Worm (Caenorhabditis elegans) whole organism, L4/young adult: ENCODE data around the gene sri-30.

Experiments
- W03F9.2 ChIP-seq: fragments of 150-350 bp; optimal IDR thresholded peaks from 2 replicates; lab custom pipeline; 2014; ENCODE audit warnings: missing biosample characterization, missing genetic modification characterization
- dao-5 ChIP-seq: sonication (generic microtip); optimal IDR thresholded peaks from 2 replicates; lab custom pipeline; 2016; ENCODE audit warnings: missing genotype, missing genetic modification characterization, moderate library complexity, missing compliant biosample characterization
- him-1 ChIP-seq: sonication (generic microtip); optimal IDR thresholded peaks from 2 replicates; lab custom pipeline; 2016; ENCODE audit warnings: missing genotype, missing genetic modification reagents, missing genetic modification characterization, missing compliant biosample characterization

DNA sequence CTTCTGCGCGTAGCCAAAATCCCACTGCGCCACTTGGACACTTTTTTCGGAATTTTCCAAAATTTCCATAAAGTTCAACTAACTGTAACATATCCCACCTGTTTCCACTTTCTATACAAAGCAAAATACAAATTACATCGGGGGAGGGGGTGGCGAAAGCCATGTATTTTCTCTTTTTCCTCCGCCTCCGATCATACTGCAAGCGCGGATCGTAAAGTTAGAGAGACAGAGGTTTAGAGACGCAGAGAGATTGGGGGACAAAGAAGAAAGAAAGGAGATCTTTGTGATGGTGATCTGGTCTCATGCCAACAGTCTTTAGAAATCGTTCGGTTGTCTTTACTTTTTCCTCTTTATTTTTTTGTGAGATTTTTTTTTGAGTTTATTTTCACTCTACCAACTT, 17.7 kb upstream of the sri-30 start:
- TF ChIP-seq W03F9.2 (no peak), him-1 (tag; lab: Kevin White, UChicago) (no peak), dao-5 (tag; lab: Kevin White, UChicago) (no peak)
